Fruit fly (Drosophila melanogaster) whole organism, wandering third instar larva: ENCODE results near the gene CG32022.

Experiments used
- Abd-B ChIP-seq: fragments of >200 bp; optimal IDR thresholded peaks from 2 replicates; lab custom pipeline; 2017; ENCODE audit warnings: missing biosample characterization, missing genetic modification characterization
- CG32264 ChIP-seq: fragments of 200-800 bp; sonication (Bioruptor generic); optimal IDR thresholded peaks from 2 replicates; lab custom pipeline; 2016; ENCODE audit warnings: missing biosample characterization, missing genetic modification characterization
- CrebA ChIP-seq: fragments of 200-800 bp; sonication (Bioruptor generic); optimal IDR thresholded peaks from 2 replicates; lab custom pipeline; 2016; ENCODE audit warnings: missing biosample characterization, mild to moderate bottlenecking, missing genetic modification characterization, borderline replicate concordance
- Dfd ChIP-seq: fragments of >200 bp; optimal IDR thresholded peaks from 2 replicates; lab custom pipeline; 2017; ENCODE audit warnings: missing biosample characterization, missing genetic modification characterization
- GATAd ChIP-seq: sonication (Bioruptor generic); optimal IDR thresholded peaks from 2 replicates; lab custom pipeline; 2016; ENCODE audit warnings: missing biosample characterization, missing genetic modification characterization
- HLH106 ChIP-seq: fragments of 200-800 bp; optimal IDR thresholded peaks from 3 replicates; lab custom pipeline; 2019; ENCODE audit warnings: missing biosample characterization, mild to moderate bottlenecking, missing genetic modification characterization, moderate library complexity
- Hnf4 ChIP-seq: fragments of 200-800 bp; sonication (Bioruptor generic); optimal IDR thresholded peaks from 2 replicates; lab custom pipeline; 2016; ENCODE audit warnings: missing biosample characterization, mild to moderate bottlenecking, missing genetic modification characterization
- Hr78 ChIP-seq: fragments of >200 bp; optimal IDR thresholded peaks from 2 replicates; lab custom pipeline; 2017; ENCODE audit warnings: missing biosample characterization, missing genetic modification characterization
- Hr83 ChIP-seq: fragments of 200-300 bp; sonication (Bioruptor generic); optimal IDR thresholded peaks from 2 replicates; lab custom pipeline; 2016; ENCODE audit warnings: missing biosample characterization, mild to moderate bottlenecking, missing genetic modification characterization, moderate library complexity; ENCODE audit not compliant: poor library complexity, severe bottlenecking
- Jra ChIP-seq: sonication (Bioruptor generic); optimal IDR thresholded peaks from 2 replicates; lab custom pipeline; 2016; ENCODE audit warnings: missing biosample characterization, missing genetic modification characterization
- Mio ChIP-seq: sonication (Bioruptor generic); optimal IDR thresholded peaks from 2 replicates; lab custom pipeline; 2016; ENCODE audit warnings: missing biosample characterization, missing genetic modification characterization
- Myc ChIP-seq: fragments of >200 bp; optimal IDR thresholded peaks from 2 replicates; lab custom pipeline; 2017
- N ChIP-seq: fragments of >200 bp; optimal IDR thresholded peaks from 2 replicates; lab custom pipeline; 2018; ENCODE audit warnings: missing biosample characterization, missing external identifiers, missing genetic modification characterization
- OdsH ChIP-seq: fragments of 200-800 bp; sonication (Bioruptor generic); optimal IDR thresholded peaks from 2 replicates; lab custom pipeline; 2016; ENCODE audit warnings: missing biosample characterization, mild to moderate bottlenecking, missing genetic modification characterization
- Sp1 ChIP-seq: fragments of 200-800 bp; sonication (Bioruptor generic); optimal IDR thresholded peaks from 3 replicates; lab custom pipeline; 2019; ENCODE audit warnings: missing biosample characterization, mild to moderate bottlenecking, missing genetic modification characterization, moderate library complexity
- Vsx2 ChIP-seq: fragments of 200-300, 225-300 bp; sonication (Bioruptor generic); optimal IDR thresholded peaks from 2 replicates; lab custom pipeline; 2018; ENCODE audit warnings: missing biosample characterization, missing genetic modification characterization; ENCODE audit not compliant: partially characterized antibody
- br ChIP-seq: fragments of 200-800 bp; sonication (Bioruptor generic); optimal IDR thresholded peaks from 2 replicates; lab custom pipeline; 2016; ENCODE audit warnings: missing biosample characterization, missing genetic modification characterization
- brk ChIP-seq: fragments of 200-800 bp; sonication (Bioruptor generic); optimal IDR thresholded peaks from 2 replicates; lab custom pipeline; 2016; ENCODE audit warnings: missing biosample characterization, mild to moderate bottlenecking, missing genetic modification characterization
- dl ChIP-seq, 2 experiments: fragments of 175-275, 200-275 bp in 1 of 2; fragments of 200-275 bp in 1 of 2; sonication (Bioruptor generic); optimal IDR thresholded peaks; lab custom pipeline; 2018; ENCODE audit warnings: mild to moderate bottlenecking in 2 of 2, missing biosample characterization in 2 of 2, missing genetic modification characterization in 2 of 2, moderate library complexity in 2 of 2; ENCODE audit not compliant: partially characterized antibody in 2 of 2, insufficient read depth in 1 of 2
- dmrt93B ChIP-seq: fragments of 200-800 bp; sonication (Bioruptor generic); optimal IDR thresholded peaks from 2 replicates; lab custom pipeline; 2018; ENCODE audit warnings: missing biosample characterization, mild to moderate bottlenecking, missing genetic modification characterization
- dsf ChIP-seq: sonication (Bioruptor generic); optimal IDR thresholded peaks from 2 replicates; lab custom pipeline; 2016; ENCODE audit warnings: missing biosample characterization, missing genetic modification characterization, borderline replicate concordance
- ey ChIP-seq: fragments of 200-800 bp; sonication (Bioruptor generic); optimal IDR thresholded peaks from 2 replicates; lab custom pipeline; 2016; ENCODE audit warnings: missing biosample characterization, missing genetic modification characterization
- foxo ChIP-seq, 2 experiments: fragments of 200-800 bp; sonication (Bioruptor generic); optimal IDR thresholded peaks; 2 replicates in 1 of 2; 3 replicates in 1 of 2; lab custom pipeline; 2016 to 2017; ENCODE audit warnings: missing biosample characterization in 2 of 2, missing genetic modification characterization in 2 of 2
- fru ChIP-seq: fragments of 200-800 bp; sonication (Bioruptor generic); optimal IDR thresholded peaks from 3 replicates; lab custom pipeline; 2016; ENCODE audit warnings: missing biosample characterization, mild to moderate bottlenecking, missing genetic modification characterization
- h ChIP-seq: fragments of 200-800 bp; sonication (Bioruptor generic); optimal IDR thresholded peaks from 3 replicates; lab custom pipeline; 2016; ENCODE audit warnings: missing biosample characterization, mild to moderate bottlenecking, missing genetic modification characterization
- lola ChIP-seq: fragments of >200 bp; optimal IDR thresholded peaks from 2 replicates; lab custom pipeline; 2017; ENCODE audit warnings: missing biosample characterization, missing genetic modification characterization
- pan ChIP-seq: fragments of >200 bp; optimal IDR thresholded peaks from 2 replicates; lab custom pipeline; 2017
- psq ChIP-seq: fragments of 200-800 bp; sonication (Bioruptor generic); optimal IDR thresholded peaks from 3 replicates; lab custom pipeline; 2017; ENCODE audit warnings: missing biosample characterization, mild to moderate bottlenecking, missing genetic modification characterization, moderate library complexity
- rgr ChIP-seq: fragments of 200-800 bp; sonication (Bioruptor generic); optimal IDR thresholded peaks from 3 replicates; lab custom pipeline; 2016; ENCODE audit warnings: missing biosample characterization, mild to moderate bottlenecking, missing genetic modification characterization
- sage ChIP-seq: fragments of 200-800 bp; sonication (Bioruptor generic); optimal IDR thresholded peaks from 2 replicates; lab custom pipeline; 2016; ENCODE audit warnings: missing biosample characterization, mild to moderate bottlenecking, missing genetic modification characterization
- sv ChIP-seq: fragments of 200-800 bp; sonication (Bioruptor generic); optimal IDR thresholded peaks from 3 replicates; lab custom pipeline; 2016; ENCODE audit warnings: missing biosample characterization, missing genetic modification characterization
- tai ChIP-seq: sonication (Bioruptor generic); optimal IDR thresholded peaks from 2 replicates; lab custom pipeline; 2016; ENCODE audit warnings: missing biosample characterization, missing genetic modification characterization
- usp ChIP-seq: fragments of >200 bp; optimal IDR thresholded peaks from 2 replicates; lab custom pipeline; 2017; ENCODE audit warnings: missing biosample characterization, missing genetic modification characterization
- woc ChIP-seq: sonication (Bioruptor generic); optimal IDR thresholded peaks from 2 replicates; lab custom pipeline; 2016; ENCODE audit warnings: missing biosample characterization, mild to moderate bottlenecking, missing genetic modification characterization

CG32022 gene

dm6 chr3L:8729565-8729964 lies 8.5 kb upstream of the CG32022 start, which contains the start of gene Cp19:
Gene Cp19 (plus strand): TSS chr3L:8729865.
- TF ChIP-seq pan (lab: Kevin White, UChicago) (no peak), CG32264 (no peak), Hr78 (no peak)
- TF ChIP-seq, all 38 proteins: peak for 0

- no peak for TF ChIP-seq sage
- no peak for TF ChIP-seq sv (GFP tag; lab: Kevin White, UChicago)
- no peak for TF ChIP-seq tai
- TF ChIP-seq HLH106 (tag; lab: Kevin White, UChicago): no peak
- no peak for TF ChIP-seq brk (GFP tag; lab: Kevin White, UChicago)
- no peak for TF ChIP-seq rgr
- no peak for TF ChIP-seq pan (lab: Kevin White, UChicago)
- TF ChIP-seq fru (GFP tag; lab: Kevin White, UChicago): no peak
- no peak for TF ChIP-seq CG32264
- no peak for TF ChIP-seq psq (GFP tag; lab: Kevin White, UChicago)
- no peak for TF ChIP-seq lola
- TF ChIP-seq ey (GFP tag; lab: Kevin White, UChicago): no peak
- no peak for TF ChIP-seq Mio (GFP tag; lab: Kevin White, UChicago)
- no peak for TF ChIP-seq h
- TF ChIP-seq Vsx2 (GFP tag; lab: Kevin White, UChicago): no peak
Observed at dm6 chr3L:8728181-8728580, 7.1 kb upstream of the CG32022 start, which contains the start of gene Cp15. Gene Cp15 (plus strand): TSS chr3L:8728481.

dm6 chr3L:8726317-8726841 lies 5.3 kb upstream of the CG32022 start, which contains the start of gene Cp18:
Gene Cp18 (plus strand): TSS chr3L:8726791.
- TF ChIP-seq Vsx2 (GFP tag; lab: Kevin White, UChicago) (no peak), pan (lab: Kevin White, UChicago) (no peak), CrebA (GFP tag; lab: Kevin White, UChicago) (no peak)

- TF ChIP-seq sage (no peak), CG32264 (no peak), N (GFP tag; lab: Kevin White, UChicago) (no peak), lola (no peak), Abd-B (GFP tag; lab: Kevin White, UChicago) (no peak), woc (GFP tag; lab: Kevin White, UChicago) (no peak), GATAd (GFP tag; lab: Kevin White, UChicago) (no peak)
Observed at dm6 chr3L:8725674-8726073, 4.6 kb upstream of the CG32022 start, which contains the start of gene CG43965. Gene CG43965 (minus strand): TSS chr3L:8725774.

- TF ChIP-seq Myc (lab: Kevin White, UChicago): no peak
- TF ChIP-seq fru (GFP tag; lab: Kevin White, UChicago): no peak
- no peak for TF ChIP-seq foxo (GFP tag; optimal IDR thresholded peaks at IDR 0.05; lab: Kevin White, UChicago)
- TF ChIP-seq Vsx2 (GFP tag; lab: Kevin White, UChicago): no peak
- no peak for TF ChIP-seq Sp1 (GFP tag; lab: Kevin White, UChicago)
- TF ChIP-seq brk (GFP tag; lab: Kevin White, UChicago): no peak
- no peak for TF ChIP-seq CG32264
- no peak for TF ChIP-seq HLH106 (tag; lab: Kevin White, UChicago)
- TF ChIP-seq sage: no peak
- no peak for TF ChIP-seq dl (GFP tag; optimal IDR thresholded peaks at IDR 0.05; lab: Kevin White, UChicago; ENCODE audit: insufficient read depth in 1 of 2, partially characterized antibody in 2 of 2)
- no peak for TF ChIP-seq Mio (GFP tag; lab: Kevin White, UChicago)
- no peak for TF ChIP-seq N (GFP tag; lab: Kevin White, UChicago)
- no peak for TF ChIP-seq OdsH (GFP tag; lab: Kevin White, UChicago)
- no peak for TF ChIP-seq psq (GFP tag; lab: Kevin White, UChicago)
- no peak for TF ChIP-seq Jra (GFP tag; lab: Kevin White, UChicago)
Observed at dm6 chr3L:8725252-8725651, 4.2 kb upstream of the CG32022 start.

- TF ChIP-seq Hnf4 (GFP tag; lab: Kevin White, UChicago) (peak; percentile 79), fru (GFP tag; lab: Kevin White, UChicago) (peak; percentile 14), lola (no peak), dl (GFP tag; optimal IDR thresholded peaks at IDR 0.05; lab: Kevin White, UChicago; ENCODE audit: insufficient read depth in 1 of 2, partially characterized antibody in 2 of 2) (no peak), ey (GFP tag; lab: Kevin White, UChicago) (peak; percentile 27), CrebA (GFP tag; lab: Kevin White, UChicago) (no peak), brk (GFP tag; lab: Kevin White, UChicago) (no peak), dmrt93B (GFP tag; lab: Kevin White, UChicago) (no peak), h (peak; percentile 59), tai (no peak), Dfd (GFP tag; lab: Kevin White, UChicago) (no peak), Mio (GFP tag; lab: Kevin White, UChicago) (no peak), N (GFP tag; lab: Kevin White, UChicago) (no peak), HLH106 (tag; lab: Kevin White, UChicago) (peak; percentile 19), OdsH (GFP tag; lab: Kevin White, UChicago) (peak; percentile 40), dsf (no peak), Hr83 (peak; percentile 41), Sp1 (GFP tag; lab: Kevin White, UChicago) (peak; percentile 27), Abd-B (GFP tag; lab: Kevin White, UChicago) (no peak), woc (GFP tag; lab: Kevin White, UChicago) (no peak), br (GFP tag; lab: Kevin White, UChicago) (peak; percentile 60), GATAd (GFP tag; lab: Kevin White, UChicago) (no peak), sv (GFP tag; lab: Kevin White, UChicago) (no peak), usp (GFP tag; lab: Kevin White, UChicago) (no peak), Vsx2 (GFP tag; lab: Kevin White, UChicago) (no peak), Myc (lab: Kevin White, UChicago) (no peak), psq (GFP tag; lab: Kevin White, UChicago) (peak; percentile 44)
Observed at dm6 chr3L:8719990-8720559, 997 bp downstream of the CG32022 start, which contains the start of gene SrpRbeta. Gene SrpRbeta (minus strand): TSS chr3L:8720225.
